Fruit fly (Drosophila melanogaster): ENCODE data around the gene ND-SGDH.

The ND-SGDH gene

DNA sequence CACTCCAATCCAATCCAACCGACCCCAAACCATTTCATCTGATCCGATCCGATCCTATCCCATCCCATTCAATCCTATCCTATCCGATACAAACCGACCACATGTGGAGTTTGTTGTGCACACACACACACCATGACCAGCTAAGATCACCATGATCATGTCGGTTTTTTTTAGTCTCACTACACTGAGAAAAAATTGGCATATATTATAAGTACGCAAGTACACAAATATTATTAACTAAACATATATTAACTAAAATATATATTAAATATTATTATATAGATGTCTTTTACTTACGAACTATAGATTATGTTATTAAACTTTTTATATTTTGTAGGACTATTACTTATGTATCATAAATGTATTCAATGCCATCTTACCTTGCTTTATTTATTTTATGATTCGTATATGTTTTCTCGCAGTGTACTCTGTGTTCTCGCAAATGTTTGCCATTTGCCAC lies 36.4 kb downstream of the ND-SGDH start (continued):
- TF ChIP-seq Eip93F (GFP tag; optimal IDR thresholded peaks at IDR 0.05) (no peak), CG6792 (GFP tag; optimal IDR thresholded peaks at IDR 0.05) (peak; percentile 45), CG11902 (GFP tag; optimal IDR thresholded peaks at IDR 0.05) (no peak), CG34406 (GFP tag; optimal IDR thresholded peaks at IDR 0.05) (peak; percentile 64), esn (GFP tag; optimal IDR thresholded peaks at IDR 0.05) (peak; percentile 40), vri (GFP tag; optimal IDR thresholded peaks at IDR 0.05) (no peak), Ets96B (tag; optimal IDR thresholded peaks at IDR 0.05) (peak; percentile 81), OdsH (GFP tag; optimal IDR thresholded peaks at IDR 0.05) (peak; percentile 71), Smox (GFP tag; optimal IDR thresholded peaks at IDR 0.05) (peak; percentile 10), CG32006 (GFP tag; optimal IDR thresholded peaks at IDR 0.05) (peak; percentile 87), Blimp-1 (GFP tag; optimal IDR thresholded peaks at IDR 0.05) (no peak), CG6163 (GFP tag; IDR thresholded peaks at IDR 0.05) (peak; percentile 20; the same call in 1 of the 3 replicates), Lpt (GFP tag; optimal IDR thresholded peaks at IDR 0.05) (peak; percentile 55), eg (GFP tag; IDR thresholded peaks at IDR 0.05) (peak; percentile 44; the same call in 1 of the 3 replicates), CG15336 (GFP tag; IDR thresholded peaks at IDR 0.05) (peak; percentile 82), Sox14 (GFP tag; optimal IDR thresholded peaks at IDR 0.05) (no peak), CG8632 (GFP tag; optimal IDR thresholded peaks at IDR 0.05) (peak; percentile 67), spab (GFP tag; optimal IDR thresholded peaks at IDR 0.05) (peak; percentile 59), Hr39 (GFP tag; optimal IDR thresholded peaks at IDR 0.05) (no peak), Sox15 (GFP tag; optimal IDR thresholded peaks at IDR 0.05) (peak; percentile 14), CG6854 (GFP tag; optimal IDR thresholded peaks at IDR 0.05) (no peak), CG9139 (GFP tag; optimal IDR thresholded peaks at IDR 0.05) (peak; percentile 46), pdm3 (GFP tag; optimal IDR thresholded peaks at IDR 0.05) (peak; percentile 17), CG16779 (tag; optimal IDR thresholded peaks at IDR 0.05) (no peak), topi (GFP tag; optimal IDR thresholded peaks at IDR 0.05) (peak; percentile 14), net (GFP tag; optimal IDR thresholded peaks at IDR 0.05) (peak; percentile 61), Hr38 (GFP tag; optimal IDR thresholded peaks at IDR 0.05) (no peak), CG8319 (GFP tag; optimal IDR thresholded peaks at IDR 0.05) (no peak), CG4318 (GFP tag; optimal IDR thresholded peaks at IDR 0.05) (peak; percentile 67), fkh (GFP tag; optimal IDR thresholded peaks at IDR 0.05) (no peak), CG31627 (GFP tag; optimal IDR thresholded peaks at IDR 0.05) (no peak), cyc (GFP tag; optimal IDR thresholded peaks at IDR 0.05) (no peak), CG1621 (tag; optimal IDR thresholded peaks at IDR 0.05) (no peak), CG11762 (GFP tag; optimal IDR thresholded peaks at IDR 0.05; ENCODE audit: insufficient read depth) (peak; percentile 46), dac (GFP tag; optimal IDR thresholded peaks at IDR 0.05) (peak; percentile 20), achi (GFP tag; optimal IDR thresholded peaks at IDR 0.05) (peak; percentile 73)

DNA sequence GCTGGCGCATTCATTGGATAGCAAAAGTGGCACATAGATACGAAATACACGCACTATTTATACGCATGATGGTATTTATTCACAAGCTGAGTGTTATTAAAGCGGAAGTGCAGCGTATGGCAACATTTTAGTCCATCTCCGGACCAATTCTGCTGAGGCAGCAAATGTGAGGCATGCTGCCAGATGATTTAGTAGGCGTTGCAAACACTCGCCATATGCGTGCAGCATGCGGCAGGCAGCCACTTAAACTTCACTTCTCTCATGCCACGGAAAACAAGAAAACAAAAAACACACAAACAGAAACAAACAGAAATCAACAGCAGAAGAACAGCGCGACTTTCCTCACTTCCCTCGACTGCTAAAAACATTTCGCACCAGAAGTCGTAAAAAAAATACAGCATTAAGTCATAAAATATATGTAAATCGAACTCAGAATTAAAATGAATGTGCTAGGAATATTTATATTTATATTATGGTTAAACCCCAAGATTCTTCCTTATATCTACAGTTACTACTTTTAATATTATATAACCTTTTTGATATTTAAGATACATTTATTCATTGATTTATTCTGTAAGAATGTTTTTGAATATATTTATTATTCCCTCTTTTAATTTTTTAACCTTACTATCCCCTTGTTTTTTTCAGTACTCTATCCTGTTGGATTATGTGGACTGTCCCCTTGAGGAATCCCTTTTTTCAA lies 38.9 kb downstream of the ND-SGDH start:
- no peak for TF ChIP-seq fkh (GFP tag; optimal IDR thresholded peaks at IDR 0.05)
- no peak for TF ChIP-seq CG1621 (tag; optimal IDR thresholded peaks at IDR 0.05)
- TF ChIP-seq vri (GFP tag; optimal IDR thresholded peaks at IDR 0.05): peak; percentile 1
- no peak for TF ChIP-seq CG31627 (GFP tag; optimal IDR thresholded peaks at IDR 0.05)
- no peak for TF ChIP-seq CG6276 (GFP tag; optimal IDR thresholded peaks at IDR 0.05)
- peak; percentile 59 for TF ChIP-seq dsx (GFP tag; optimal IDR thresholded peaks at IDR 0.05; ENCODE audit: poor library complexity, severe bottlenecking)
- peak; percentile 13 for TF ChIP-seq Sox15 (GFP tag; optimal IDR thresholded peaks at IDR 0.05)
- peak; percentile 7 for TF ChIP-seq fd59A (GFP tag; optimal IDR thresholded peaks at IDR 0.05)
- peak; percentile 7 for TF ChIP-seq Sox102F (GFP tag; optimal IDR thresholded peaks at IDR 0.05)
- TF ChIP-seq Ets21C (GFP tag; optimal IDR thresholded peaks at IDR 0.05): no peak
- TF ChIP-seq net (GFP tag; optimal IDR thresholded peaks at IDR 0.05): peak; percentile 37
- TF ChIP-seq CG34406 (GFP tag; optimal IDR thresholded peaks at IDR 0.05): peak; percentile 21
- TF ChIP-seq Smox (GFP tag; optimal IDR thresholded peaks at IDR 0.05): peak; percentile 21
- peak; percentile 13 for TF ChIP-seq achi (GFP tag; optimal IDR thresholded peaks at IDR 0.05)
- TF ChIP-seq CG9139 (GFP tag; optimal IDR thresholded peaks at IDR 0.05): no peak
- peak; percentile 74 for TF ChIP-seq CG3032 (tag; optimal IDR thresholded peaks at IDR 0.05)
- no peak for TF ChIP-seq Hr39 (GFP tag; optimal IDR thresholded peaks at IDR 0.05)
- TF ChIP-seq fd85E (GFP tag; optimal IDR thresholded peaks at IDR 0.05): no peak
- TF ChIP-seq dac (GFP tag; optimal IDR thresholded peaks at IDR 0.05): no peak
- TF ChIP-seq CG8632 (GFP tag; optimal IDR thresholded peaks at IDR 0.05): peak; percentile 47
- no peak for TF ChIP-seq Eip93F (GFP tag; optimal IDR thresholded peaks at IDR 0.05)
- TF ChIP-seq CG3919 (GFP tag; optimal IDR thresholded peaks at IDR 0.05): peak; percentile 25
- TF ChIP-seq CG11762 (GFP tag; optimal IDR thresholded peaks at IDR 0.05; ENCODE audit: insufficient read depth): no peak
- TF ChIP-seq CG32006 (GFP tag; optimal IDR thresholded peaks at IDR 0.05): no peak
- peak; percentile 53 for TF ChIP-seq spab (GFP tag; optimal IDR thresholded peaks at IDR 0.05)
- TF ChIP-seq Ets96B (tag; optimal IDR thresholded peaks at IDR 0.05): peak; percentile 78
- no peak for TF ChIP-seq CG8319 (GFP tag; optimal IDR thresholded peaks at IDR 0.05)
- peak; percentile 27 for TF ChIP-seq OdsH (GFP tag; optimal IDR thresholded peaks at IDR 0.05)
- TF ChIP-seq Hr38 (GFP tag; optimal IDR thresholded peaks at IDR 0.05): no peak
- no peak for TF ChIP-seq CG7368 (GFP tag; optimal IDR thresholded peaks at IDR 0.05)
- no peak for TF ChIP-seq CG6163 (GFP tag; IDR thresholded peaks at IDR 0.05)
- no peak for TF ChIP-seq Hr4 (GFP tag; optimal IDR thresholded peaks at IDR 0.05)

All from whole organism, prepupa.